Worm (Caenorhabditis elegans) whole organism, late embryonic: Measurements from ENCODE around the gene cnk-1.

Source experiments
- C08G9.2 ChIP-seq: sonication (generic microtip); optimal IDR thresholded peaks from 2 replicates; lab custom pipeline; 2016; ENCODE audit warnings: mild to moderate bottlenecking, missing genetic modification characterization, moderate library complexity, missing compliant biosample characterization
- C38D4.7 ChIP-seq: fragments of 200-800 bp; sonication (Bioruptor generic); optimal IDR thresholded peaks from 2 replicates; lab custom pipeline; 2018; ENCODE audit warnings: mild to moderate bottlenecking, missing genetic modification characterization, moderate library complexity, missing compliant biosample characterization
- K09A11.1 ChIP-seq: sonication (generic microtip); optimal IDR thresholded peaks from 2 replicates; lab custom pipeline; 2017; ENCODE audit warnings: antibody characterized with exemption, mild to moderate bottlenecking, missing genetic modification characterization, missing compliant biosample characterization; ENCODE audit not compliant: insufficient read depth
- T23F11.4 ChIP-seq: fragments of 200-800 bp; sonication (Bioruptor generic); optimal IDR thresholded peaks from 2 replicates; lab custom pipeline; 2018; ENCODE audit warnings: mild to moderate bottlenecking, missing genetic modification characterization, missing compliant biosample characterization
- Y22D7AL.16 ChIP-seq: sonication (generic microtip); optimal IDR thresholded peaks from 2 replicates; lab custom pipeline; 2016; ENCODE audit warnings: missing genetic modification characterization, missing compliant biosample characterization
- ama-1 ChIP-seq: fragments of 150-350 bp; optimal IDR thresholded peaks from 2 replicates; lab custom pipeline; 2014
- ceh-18 ChIP-seq: sonication (generic microtip); optimal IDR thresholded peaks from 2 replicates; lab custom pipeline; 2016; ENCODE audit warnings: missing genetic modification characterization, missing compliant biosample characterization
- ceh-2 ChIP-seq: sonication (generic microtip); optimal IDR thresholded peaks from 2 replicates; lab custom pipeline; 2016; ENCODE audit warnings: missing genotype, missing genetic modification characterization, missing compliant biosample characterization
- ceh-22 ChIP-seq: sonication (generic microtip); optimal IDR thresholded peaks from 2 replicates; lab custom pipeline; 2017; ENCODE audit warnings: missing biosample characterization, missing genetic modification characterization
- ceh-30 ChIP-seq: fragments of 150-350 bp; optimal IDR thresholded peaks from 2 replicates; lab custom pipeline; 2014; ENCODE audit warnings: missing biosample characterization, missing genetic modification characterization
- ceh-31 ChIP-seq: sonication (generic microtip); optimal IDR thresholded peaks from 2 replicates; lab custom pipeline; 2016; ENCODE audit warnings: missing genetic modification characterization, missing compliant biosample characterization
- ceh-34 ChIP-seq: sonication (generic microtip); optimal IDR thresholded peaks from 2 replicates; lab custom pipeline; 2016; ENCODE audit warnings: mild to moderate bottlenecking, missing genetic modification characterization, missing compliant biosample characterization
- ceh-48 ChIP-seq: sonication (generic microtip); optimal IDR thresholded peaks from 2 replicates; lab custom pipeline; 2016; ENCODE audit warnings: missing genetic modification characterization, inconsistent platforms, missing compliant biosample characterization
- ceh-6 ChIP-seq: fragments of 200-800 bp; sonication (Bioruptor generic); optimal IDR thresholded peaks from 2 replicates; lab custom pipeline; 2018; ENCODE audit warnings: mild to moderate bottlenecking, missing genetic modification characterization, missing compliant biosample characterization
- ceh-9 ChIP-seq: sonication (generic microtip); optimal IDR thresholded peaks from 2 replicates; lab custom pipeline; 2016; ENCODE audit warnings: mild to moderate bottlenecking, missing genetic modification characterization, inconsistent platforms, missing compliant biosample characterization
- che-1 ChIP-seq: sonication (generic microtip); optimal IDR thresholded peaks from 2 replicates; lab custom pipeline; 2016; ENCODE audit warnings: mild to moderate bottlenecking, missing genetic modification characterization, missing compliant biosample characterization
- dve-1 ChIP-seq: sonication (generic microtip); optimal IDR thresholded peaks from 2 replicates; lab custom pipeline; 2017; ENCODE audit warnings: antibody characterized with exemption, mild to moderate bottlenecking, missing genetic modification characterization, missing compliant biosample characterization
- elt-4 ChIP-seq: sonication (generic microtip); optimal IDR thresholded peaks from 2 replicates; lab custom pipeline; 2016; ENCODE audit warnings: missing genetic modification characterization, missing compliant biosample characterization
- ets-4 ChIP-seq: sonication (generic microtip); optimal IDR thresholded peaks from 2 replicates; lab custom pipeline; 2016; ENCODE audit warnings: missing genetic modification characterization, missing compliant biosample characterization
- eyg-1 ChIP-seq: sonication (generic microtip); optimal IDR thresholded peaks from 2 replicates; lab custom pipeline; 2016; ENCODE audit warnings: missing genotype, missing genetic modification characterization, missing compliant biosample characterization
- gmeb-2 ChIP-seq: sonication (generic microtip); optimal IDR thresholded peaks from 2 replicates; lab custom pipeline; 2016; ENCODE audit warnings: missing genetic modification characterization, inconsistent platforms, missing compliant biosample characterization
- hlh-13 ChIP-seq: fragments of 200-800 bp; sonication (Bioruptor generic); optimal IDR thresholded peaks from 2 replicates; lab custom pipeline; 2018; ENCODE audit warnings: mild to moderate bottlenecking, missing genetic modification characterization, missing compliant biosample characterization
- hlh-15 ChIP-seq: sonication (generic microtip); optimal IDR thresholded peaks from 2 replicates; lab custom pipeline; 2016; ENCODE audit warnings: missing genetic modification characterization, missing compliant biosample characterization
- hlh-30 ChIP-seq: sonication (generic microtip); optimal IDR thresholded peaks from 2 replicates; lab custom pipeline; 2017; ENCODE audit warnings: antibody characterized with exemption, missing genetic modification characterization, missing compliant biosample characterization; ENCODE audit not compliant: insufficient read depth
- hlh-6 ChIP-seq: sonication (generic microtip); optimal IDR thresholded peaks from 2 replicates; lab custom pipeline; 2016; ENCODE audit warnings: missing genotype, missing genetic modification characterization, missing compliant biosample characterization
- lim-6 ChIP-seq: sonication (generic microtip); optimal IDR thresholded peaks from 2 replicates; lab custom pipeline; 2016; ENCODE audit warnings: missing genetic modification characterization, missing compliant biosample characterization
- nfya-1 ChIP-seq: sonication (generic microtip); optimal IDR thresholded peaks from 2 replicates; lab custom pipeline; 2017; ENCODE audit warnings: missing genetic modification characterization, mild to moderate bottlenecking, missing compliant biosample characterization, antibody characterized with exemption, moderate library complexity
- odd-2 ChIP-seq: sonication (generic microtip); optimal IDR thresholded peaks from 2 replicates; lab custom pipeline; 2017; ENCODE audit warnings: antibody characterized with exemption, mild to moderate bottlenecking, missing genetic modification characterization, missing compliant biosample characterization
- pag-3 ChIP-seq: sonication (generic microtip); optimal IDR thresholded peaks from 2 replicates; lab custom pipeline; 2016; ENCODE audit warnings: missing compliant biosample characterization, missing genetic modification characterization, borderline replicate concordance
- pax-1 ChIP-seq: fragments of 150-350 bp; optimal IDR thresholded peaks from 2 replicates; lab custom pipeline; 2014; ENCODE audit warnings: missing biosample characterization, missing genetic modification characterization
- pqm-1 ChIP-seq: sonication (generic microtip); optimal IDR thresholded peaks from 2 replicates; lab custom pipeline; 2016; ENCODE audit warnings: missing genetic modification characterization, missing compliant biosample characterization
- ref-2 ChIP-seq: sonication (generic microtip); optimal IDR thresholded peaks from 2 replicates; lab custom pipeline; 2016; ENCODE audit warnings: missing genetic modification characterization, missing compliant biosample characterization
- rnt-1 ChIP-seq: sonication (generic microtip); optimal IDR thresholded peaks from 2 replicates; lab custom pipeline; 2016; ENCODE audit warnings: missing genetic modification characterization, missing compliant biosample characterization
- sox-2 ChIP-seq: fragments of 200-800 bp; sonication (Bioruptor generic); IDR thresholded peaks from 2 replicates; pipeline ENCODE4 v1.3.6; 2022; ENCODE audit warnings: missing genetic modification reagents, missing genetic modification characterization, missing compliant biosample characterization
- syd-9 ChIP-seq: sonication (generic microtip); optimal IDR thresholded peaks from 2 replicates; lab custom pipeline; 2016; ENCODE audit warnings: mild to moderate bottlenecking, missing genetic modification characterization, moderate library complexity, missing compliant biosample characterization
- tbx-2 ChIP-seq: sonication (generic microtip); optimal IDR thresholded peaks from 2 replicates; lab custom pipeline; 2016; ENCODE audit warnings: missing genetic modification characterization, missing compliant biosample characterization
- ttx-3 ChIP-seq: sonication (generic microtip); optimal IDR thresholded peaks from 2 replicates; lab custom pipeline; 2016; ENCODE audit warnings: missing genetic modification reagents, missing genetic modification characterization, missing compliant biosample characterization
- unc-42 ChIP-seq: sonication (generic microtip); optimal IDR thresholded peaks from 2 replicates; lab custom pipeline; 2016; ENCODE audit warnings: missing genotype, missing genetic modification characterization, missing compliant biosample characterization
- unc-55 ChIP-seq: sonication (generic microtip); optimal IDR thresholded peaks from 2 replicates; lab custom pipeline; 2017; ENCODE audit warnings: missing biosample characterization, missing genetic modification reagents, missing genetic modification characterization
- unc-86 ChIP-seq: sonication (generic microtip); optimal IDR thresholded peaks from 2 replicates; lab custom pipeline; 2016; ENCODE audit warnings: missing genetic modification characterization, missing compliant biosample characterization
- zip-5 ChIP-seq: sonication (generic microtip); optimal IDR thresholded peaks from 2 replicates; lab custom pipeline; 2016; ENCODE audit warnings: missing genetic modification characterization, missing compliant biosample characterization
- ztf-16 ChIP-seq: sonication (generic microtip); optimal IDR thresholded peaks from 2 replicates; lab custom pipeline; 2017; ENCODE audit warnings: missing genetic modification characterization, missing compliant biosample characterization

cnk-1 gene

ce11 chrIII:10318062-10318609 is 47.1 kb downstream of the cnk-1 start, which contains the start of the genes unc-50 and ostf-4:
TSS of gene unc-50 (minus strand) at chrIII:10318162.
TSS of gene ostf-4 (minus strand) at chrIII:10318559.
- TF ChIP-seq lim-6 (tag; lab: Kevin White, UChicago) (no peak), ztf-16 (tag; lab: Kevin White, UChicago) (no peak), ceh-18 (no peak), ceh-2 (no peak), unc-55 (GFP tag; lab: Kevin White, UChicago) (no peak), hlh-30 (tag; lab: Kevin White, UChicago) (no peak), ceh-22 (no peak), ttx-3 (tag; lab: Kevin White, UChicago) (no peak), ceh-9 (tag; lab: Kevin White, UChicago) (no peak), pax-1 (tag; lab: Kevin White, UChicago) (no peak)

ce11 chrIII:10318755-10319154 is 47.7 kb downstream of the cnk-1 start, which contains the start of gene unc-69:
TSS of gene unc-69 (plus strand) at chrIII:10318939.
- TF ChIP-seq hlh-13 (GFP tag; lab: Kevin White, UChicago) (no peak), ceh-48 (tag; lab: Kevin White, UChicago) (peak; percentile 99), ceh-18 (peak; percentile 6), dve-1 (tag; lab: Kevin White, UChicago) (peak; percentile 2), ceh-31 (tag; lab: Kevin White, UChicago) (peak; percentile 35), ceh-34 (tag; lab: Kevin White, UChicago) (peak; percentile 30), ref-2 (peak; percentile 30), ceh-9 (tag; lab: Kevin White, UChicago) (no peak), nfya-1 (tag; lab: Kevin White, UChicago) (peak; percentile 75), K09A11.1 (tag; lab: Kevin White, UChicago) (no peak), zip-5 (tag; lab: Kevin White, UChicago) (no peak), C08G9.2 (tag; lab: Kevin White, UChicago) (no peak), unc-55 (GFP tag; lab: Kevin White, UChicago) (peak; percentile 10), unc-42 (tag; lab: Kevin White, UChicago) (peak; percentile 51)

ce11 chrIII:10320788-10321187 is 49.7 kb downstream of the cnk-1 start, which contains the start of gene sas-7:
TSS of gene sas-7 (plus strand) at chrIII:10321019.
- no peak for TF ChIP-seq ceh-48 (tag; lab: Kevin White, UChicago)
- TF ChIP-seq T23F11.4 = no peak
- TF ChIP-seq Y22D7AL.16 (tag; lab: Kevin White, UChicago) = no peak
- no peak for TF ChIP-seq ama-1 (lab: Kevin White, UChicago)
- TF ChIP-seq odd-2 (tag; lab: Kevin White, UChicago) = no peak
- TF ChIP-seq sox-2 (GFP tag; lab: Robert Waterston, UW) = no peak
- no peak for TF ChIP-seq hlh-6 (tag; lab: Kevin White, UChicago)
- TF ChIP-seq ets-4 (tag; lab: Kevin White, UChicago) = no peak
- TF ChIP-seq ceh-30 (tag; lab: Kevin White, UChicago) = no peak
- TF ChIP-seq lim-6 (tag; lab: Kevin White, UChicago) = no peak
- TF ChIP-seq C08G9.2 (tag; lab: Kevin White, UChicago) = no peak
- TF ChIP-seq pag-3 = no peak
- TF ChIP-seq tbx-2 = no peak
- TF ChIP-seq che-1 (tag; lab: Kevin White, UChicago) = no peak
- TF ChIP-seq C38D4.7 (GFP tag; lab: Kevin White, UChicago) = no peak
- no peak for TF ChIP-seq gmeb-2 (tag; lab: Kevin White, UChicago)
- TF ChIP-seq ceh-6 (GFP tag; lab: Kevin White, UChicago) = no peak
- no peak for TF ChIP-seq pax-1 (tag; lab: Kevin White, UChicago)
- TF ChIP-seq, all 69 proteins: peak for 0

ce11 chrIII:10326327-10326726 is 55.3 kb downstream of the cnk-1 start:
- TF ChIP-seq zip-5 (tag; lab: Kevin White, UChicago) = no peak
- no peak for TF ChIP-seq pqm-1 (tag; lab: Kevin White, UChicago)
- no peak for TF ChIP-seq che-1 (tag; lab: Kevin White, UChicago)
- no peak for TF ChIP-seq ttx-3 (tag; lab: Kevin White, UChicago)
- TF ChIP-seq eyg-1 (tag; lab: Kevin White, UChicago) = no peak
- TF ChIP-seq pax-1 (tag; lab: Kevin White, UChicago) = no peak
- TF ChIP-seq sox-2 (GFP tag; lab: Robert Waterston, UW) = no peak
- TF ChIP-seq lim-6 (tag; lab: Kevin White, UChicago) = no peak
- TF ChIP-seq hlh-15 (tag; lab: Kevin White, UChicago) = no peak
- TF ChIP-seq syd-9 (tag; lab: Kevin White, UChicago) = no peak
- TF ChIP-seq ceh-6 (GFP tag; lab: Kevin White, UChicago) = no peak
- TF ChIP-seq Y22D7AL.16 (tag; lab: Kevin White, UChicago) = no peak
- TF ChIP-seq elt-4 (tag; lab: Kevin White, UChicago) = no peak
- no peak for TF ChIP-seq rnt-1
- no peak for TF ChIP-seq hlh-6 (tag; lab: Kevin White, UChicago)
- no peak for TF ChIP-seq ets-4 (tag; lab: Kevin White, UChicago)
- no peak for TF ChIP-seq unc-86 (tag; lab: Kevin White, UChicago)
